Fruit fly (Drosophila melanogaster): ENCODE measurements around the gene shtd.

Gene shtd

dm6 chrX:15462436-15462857 is at the start of gene shtd, which contains the start of the genes CG6294 and CG6299 (continued):
- TF ChIP-seq gsb-n (tag; optimal IDR thresholded peaks at IDR 0.05) (no peak), pho (GFP tag; optimal IDR thresholded peaks at IDR 0.05) (peak; percentile 1), CkIIα-i1 (GFP tag; IDR thresholded peaks at IDR 0.05) (no peak), sob (GFP tag; IDR thresholded peaks at IDR 0.05) (peak; percentile 31; the same call in 1 of the 2 replicates), E2f1 (GFP tag; IDR thresholded peaks at IDR 0.05) (no peak), CG11560 (tag; IDR thresholded peaks at IDR 0.05) (0 out of 3 replicates have a peak, but pooled peaks have one; percentile 36), fd64A (GFP tag; optimal IDR thresholded peaks at IDR 0.05) (no peak), unc-4 (GFP tag; IDR thresholded peaks at IDR 0.05; ENCODE audit: partially characterized antibody) (peak; percentile 86), ham (GFP tag; IDR thresholded peaks at IDR 0.05) (no peak), CG18011 (GFP tag; optimal IDR thresholded peaks at IDR 0.05) (peak; percentile 98), Hsf (GFP tag; optimal IDR thresholded peaks at IDR 0.05) (no peak), MESR4 (GFP tag; optimal IDR thresholded peaks at IDR 0.05) (peak; percentile 44), tna (GFP tag; IDR thresholded peaks at IDR 0.05; ENCODE audit: partially characterized antibody) (peak; percentile 99), row (GFP tag; IDR thresholded peaks at IDR 0.05) (peak; percentile 65; the same call in 2 of the 3 replicates), CG10431 (GFP tag; optimal IDR thresholded peaks at IDR 0.05) (no peak), CG1233 (GFP tag; optimal IDR thresholded peaks at IDR 0.05) (no peak), BEAF-32 (GFP tag; optimal IDR thresholded peaks at IDR 0.05) (peak; percentile 81), CG17612 (GFP tag; IDR thresholded peaks at IDR 0.05) (no peak), dysf (GFP tag; IDR thresholded peaks at IDR 0.05) (no peak), chinmo (GFP tag; IDR thresholded peaks at IDR 0.05; ENCODE audit: partially characterized antibody) (peak; percentile 75; the same call in 2 of the 4 replicates), CG8290 (GFP tag; optimal IDR thresholded peaks at IDR 0.05) (peak; percentile 60), CG8290 (tag; optimal IDR thresholded peaks at IDR 0.05) (no peak), gt (GFP tag; IDR thresholded peaks at IDR 0.05) (no peak), CG14014 (GFP tag; IDR thresholded peaks at IDR 0.05) (no peak), D (optimal IDR thresholded peaks at IDR 0.05) (no peak), D (GFP tag; optimal IDR thresholded peaks at IDR 0.05) (no peak), CoRest (tag; optimal IDR thresholded peaks at IDR 0.05) (peak; percentile 58), D19B (GFP tag; optimal IDR thresholded peaks at IDR 0.05) (no peak), CG1792 (GFP tag; optimal IDR thresholded peaks at IDR 0.05) (no peak), CG17186 (GFP tag; optimal IDR thresholded peaks at IDR 0.05) (peak; percentile 9), sqz (GFP tag; optimal IDR thresholded peaks at IDR 0.05) (no peak), CG42726 (GFP tag; IDR thresholded peaks at IDR 0.05; ENCODE audit: partially characterized antibody) (peak; percentile 74), CG7745 (tag; optimal IDR thresholded peaks at IDR 0.05) (no peak), ems (GFP tag; optimal IDR thresholded peaks at IDR 0.05) (peak; percentile 13), CG14710 (tag; optimal IDR thresholded peaks at IDR 0.05) (peak; percentile 68), CG4617 (GFP tag; optimal IDR thresholded peaks at IDR 0.05; ENCODE audit: borderline replicate concordance) (peak; percentile 59), CG1602 (GFP tag; optimal IDR thresholded peaks at IDR 0.05) (no peak), repo (GFP tag; optimal IDR thresholded peaks at IDR 0.05) (no peak), B-H2 (GFP tag; optimal IDR thresholded peaks at IDR 0.05) (no peak), vnd (GFP tag; IDR thresholded peaks at IDR 0.05; ENCODE audit: partially characterized antibody) (peak; percentile 98), CG12659 (GFP tag; optimal IDR thresholded peaks at IDR 0.05) (peak; percentile 56), vfl (GFP tag; optimal IDR thresholded peaks at IDR 0.05) (peak; percentile 19), CG8924 (tag; optimal IDR thresholded peaks at IDR 0.05) (peak; percentile 18), CG10565 (GFP tag; optimal IDR thresholded peaks at IDR 0.05) (no peak), dmrt11E (tag; optimal IDR thresholded peaks at IDR 0.05) (no peak), Opbp (GFP tag; IDR thresholded peaks at IDR 0.05; ENCODE audit: partially characterized antibody) (peak; percentile 88), Xbp1 (GFP tag; optimal IDR thresholded peaks at IDR 0.05) (peak; percentile 32), tin (GFP tag; optimal IDR thresholded peaks at IDR 0.05) (peak; percentile 28), gem (tag; optimal IDR thresholded peaks at IDR 0.05) (no peak), CG9932 (GFP tag; IDR thresholded peaks at IDR 0.05) (peak; percentile 33; the same call in 1 of the 2 replicates)

All from whole organism, embryonic.